Worm (Caenorhabditis elegans) whole organism, L4 larva: ENCODE results near the gene F42G4.6.

ENCODE experiments used
- ama-1 ChIP-seq: fragments of 150-350 bp; optimal IDR thresholded peaks from 2 replicates; lab custom pipeline; 2014; ENCODE audit warnings: inconsistent platforms, mixed read lengths
- ceh-82 ChIP-seq: sonication (generic microtip); optimal IDR thresholded peaks from 2 replicates; lab custom pipeline; 2017; ENCODE audit warnings: missing biosample characterization, missing genetic modification characterization
- dve-1 ChIP-seq: sonication (generic microtip); optimal IDR thresholded peaks from 2 replicates; lab custom pipeline; 2017; ENCODE audit warnings: antibody characterized with exemption, mild to moderate bottlenecking, missing genetic modification characterization, missing compliant biosample characterization; ENCODE audit not compliant: insufficient read depth
- nhr-11 ChIP-seq: fragments of 150-350 bp; optimal IDR thresholded peaks from 2 replicates; lab custom pipeline; 2014; ENCODE audit warnings: missing biosample characterization, missing genetic modification characterization
- nhr-41 ChIP-seq: fragments of 200-800 bp; sonication (Bioruptor generic); IDR thresholded peaks from 2 replicates; pipeline ENCODE4 v1.3.6; 2022; ENCODE audit warnings: missing genetic modification reagents, missing genetic modification characterization, missing compliant biosample characterization
- nhr-77 ChIP-seq: fragments of 150-350 bp; optimal IDR thresholded peaks from 2 replicates; lab custom pipeline; 2014; ENCODE audit warnings: missing biosample characterization, missing genetic modification characterization
- saeg-2 ChIP-seq: fragments of 200-800 bp; sonication (Bioruptor generic); IDR thresholded peaks from 2 replicates; pipeline ENCODE4 v1.3.6; 2022; ENCODE audit warnings: missing genetic modification reagents, missing genetic modification characterization, missing compliant biosample characterization

DNA sequence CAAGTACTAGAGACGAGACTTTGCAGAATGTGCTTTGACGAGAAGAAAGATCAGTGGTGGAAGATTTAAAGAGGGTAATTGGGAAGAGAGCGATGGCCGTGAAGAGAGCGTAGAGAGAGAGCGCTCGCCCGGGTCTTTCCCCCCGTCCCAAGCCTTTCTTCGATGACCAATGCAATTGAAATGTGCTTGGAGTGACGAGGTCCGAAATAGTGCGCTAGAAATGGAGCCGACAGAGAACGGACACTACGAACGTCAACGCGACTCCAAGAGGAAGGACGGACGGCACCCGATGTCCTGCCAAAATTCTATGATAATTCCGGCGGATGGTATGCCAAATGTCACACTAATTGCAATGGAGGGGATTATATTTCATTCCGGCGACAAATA, 49.1 kb upstream of the F42G4.6 start:
- TF ChIP-seq ama-1 (lab: Kevin White, UChicago) (no peak), ceh-82 (tag; lab: Kevin White, UChicago) (no peak), nhr-11 (tag; lab: Kevin White, UChicago) (no peak), nhr-41 (GFP tag; lab: Robert Waterston, UW) (no peak), dve-1 (tag; lab: Kevin White, UChicago) (no peak), nhr-77 (tag; lab: Kevin White, UChicago) (no peak), saeg-2 (GFP tag; lab: Robert Waterston, UW) (no peak)
